Worm (Caenorhabditis elegans): Measurements from ENCODE around the gene flp-11.

Gene flp-11

ce11 chrX:4698271-4698670 is 20.3 kb upstream of the flp-11 start:
- TF ChIP-seq pqm-1 (tag; optimal IDR thresholded peaks at IDR 0.05) (peak; percentile 67), fos-1 (tag; optimal IDR thresholded peaks at IDR 0.05) (no peak), gei-8 (GFP tag; optimal IDR thresholded peaks at IDR 0.05) (no peak), snpc-1.2 (GFP tag; IDR thresholded peaks at IDR 0.05) (no peak), mes-2 (tag; optimal IDR thresholded peaks at IDR 0.05; ENCODE audit: poor library complexity, severe bottlenecking) (peak; percentile 14), daf-19 (GFP tag; conservative IDR thresholded peaks at IDR 0.05) (no peak), hlh-11 (tag; optimal IDR thresholded peaks at IDR 0.05) (peak; percentile 80), zfp-2 (tag; optimal IDR thresholded peaks at IDR 0.05) (no peak), ces-1 (GFP tag; optimal IDR thresholded peaks at IDR 0.05) (no peak), mxl-3 (GFP tag; optimal IDR thresholded peaks at IDR 0.05) (no peak), Y75B8A.6 (GFP tag; IDR thresholded peaks at IDR 0.05) (no peak), Y48G9A.11 (GFP tag; IDR thresholded peaks at IDR 0.05) (no peak), egl-43 (GFP tag; IDR thresholded peaks at IDR 0.05) (no peak), mdl-1 (tag; optimal IDR thresholded peaks at IDR 0.05) (peak in 1 of 2 experiments; percentile 15), hlh-30 (tag; optimal IDR thresholded peaks at IDR 0.05; ENCODE audit: insufficient read depth) (peak; percentile 3), nhr-102 (tag; optimal IDR thresholded peaks at IDR 0.05) (peak; percentile 47), skn-1 (tag; optimal IDR thresholded peaks at IDR 0.05) (no peak), dmd-8 (GFP tag; IDR thresholded peaks at IDR 0.05) (no peak), ceh-82 (tag; optimal IDR thresholded peaks at IDR 0.05) (no peak), ctbp-1 (GFP tag; IDR thresholded peaks at IDR 0.05) (no peak), T26A8.4 (GFP tag; IDR thresholded peaks at IDR 0.05) (no peak), php-3 (GFP tag; IDR thresholded peaks at IDR 0.05) (0 out of 2 replicates have a peak, but pooled peaks have one; percentile 37), dve-1 (tag; optimal IDR thresholded peaks at IDR 0.05; ENCODE audit: insufficient read depth) (peak; percentile 79), nhr-77 (tag; optimal IDR thresholded peaks at IDR 0.05) (peak; percentile 39), zip-11 (GFP tag; IDR thresholded peaks at IDR 0.05) (no peak), dmd-6 (GFP tag; IDR thresholded peaks at IDR 0.05) (peak; percentile 66), nhr-28 (tag; optimal IDR thresholded peaks at IDR 0.05) (peak; percentile 71), madf-9 (GFP tag; conservative IDR thresholded peaks at IDR 0.05) (no peak), egl-27 (tag; optimal IDR thresholded peaks at IDR 0.05) (no peak), aha-1 (tag) (peak; percentile 17), madf-5 (GFP tag; IDR thresholded peaks at IDR 0.05) (0 out of 4 replicates have a peak, but pooled peaks of 1 of the 2 experiments have one; percentile 39), nhr-76 (tag; optimal IDR thresholded peaks at IDR 0.05) (no peak), daf-16 (GFP tag; optimal IDR thresholded peaks at IDR 0.05) (no peak), daf-16 (tag; optimal IDR thresholded peaks at IDR 0.05) (peak; percentile 89), aly-2 (tag; optimal IDR thresholded peaks at IDR 0.05) (no peak), snpc-4 (tag; optimal IDR thresholded peaks at IDR 0.05) (no peak), ceh-28 (tag; optimal IDR thresholded peaks at IDR 0.05) (no peak), unc-62 (GFP tag; optimal IDR thresholded peaks at IDR 0.05 in 1 of 2) (no peak), unc-62 (tag; optimal IDR thresholded peaks at IDR 0.05) (no peak), tra-1 (GFP tag; IDR thresholded peaks at IDR 0.05) (0 out of 2 replicates have a peak, but pooled peaks have one; percentile 44), T20F7.1 (GFP tag; optimal IDR thresholded peaks at IDR 0.05) (peak; percentile 20), arid-1 (GFP tag; conservative IDR thresholded peaks at IDR 0.05) (no peak)

ce11 chrX:4694611-4695370 is 16.9 kb upstream of the flp-11 start:
- TF ChIP-seq dpl-1 (GFP tag; optimal IDR thresholded peaks at IDR 0.05) (no peak), lin-39 (tag; optimal IDR thresholded peaks at IDR 0.05) (no peak), zip-11 (GFP tag; IDR thresholded peaks at IDR 0.05) (no peak), gei-8 (GFP tag; optimal IDR thresholded peaks at IDR 0.05) (no peak), hlh-11 (tag; optimal IDR thresholded peaks at IDR 0.05) (no peak), F37D6.2 (tag; optimal IDR thresholded peaks at IDR 0.05) (no peak), madf-5 (GFP tag; IDR thresholded peaks at IDR 0.05) (no peak), mxl-2 (GFP tag; conservative IDR thresholded peaks at IDR 0.05) (no peak), dmd-9 (GFP tag; IDR thresholded peaks at IDR 0.05) (no peak), dmd-8 (GFP tag; IDR thresholded peaks at IDR 0.05) (no peak), T26A8.4 (GFP tag; IDR thresholded peaks at IDR 0.05) (no peak), daf-19 (GFP tag; conservative IDR thresholded peaks at IDR 0.05) (no peak), ama-1 (optimal IDR thresholded peaks at IDR 0.05) (no peak), nhr-10 (tag; optimal IDR thresholded peaks at IDR 0.05) (no peak), nhr-25 (tag; optimal IDR thresholded peaks at IDR 0.05; ENCODE audit: borderline replicate concordance, insufficient read depth) (no peak), nhr-111 (GFP tag; optimal IDR thresholded peaks at IDR 0.05) (no peak)

All from whole organism, L4 larva.